Worm (Caenorhabditis elegans) whole organism, early embryonic: Measurements from ENCODE around the gene C56G3.2.
A peak's percentile ranks its signal among the peaks of the same experiment; 100 is the strongest.

Source experiments
- B0310.2 ChIP-seq: sonication (generic microtip); optimal IDR thresholded peaks from 2 replicates; lab custom pipeline; 2016; ENCODE audit warnings: mild to moderate bottlenecking, missing genetic modification characterization, missing compliant biosample characterization
- F13C5.2 ChIP-seq: sonication (generic microtip); optimal IDR thresholded peaks from 2 replicates; lab custom pipeline; 2017; ENCODE audit warnings: mild to moderate bottlenecking, missing genetic modification characterization, inconsistent platforms, missing compliant biosample characterization
- aly-1 ChIP-seq: sonication (generic microtip); optimal IDR thresholded peaks from 2 replicates; lab custom pipeline; 2016; ENCODE audit warnings: missing genetic modification characterization, missing compliant biosample characterization
- ama-1 ChIP-seq: fragments of 150-350 bp; optimal IDR thresholded peaks from 2 replicates; lab custom pipeline; 2014
- ceh-13 ChIP-seq: fragments of 200-800 bp; sonication (Bioruptor generic); optimal IDR thresholded peaks from 2 replicates; lab custom pipeline; 2018; ENCODE audit warnings: mild to moderate bottlenecking, missing genetic modification characterization, missing compliant biosample characterization
- ceh-36 ChIP-seq: sonication (generic microtip); optimal IDR thresholded peaks from 2 replicates; lab custom pipeline; 2016; ENCODE audit warnings: missing genetic modification characterization, inconsistent platforms, missing compliant biosample characterization
- ets-7 ChIP-seq: sonication (generic microtip); optimal IDR thresholded peaks from 2 replicates; lab custom pipeline; 2016; ENCODE audit warnings: missing genotype, missing genetic modification characterization, missing compliant biosample characterization
- flt-1 ChIP-seq: fragments of 200-800 bp; sonication (Bioruptor generic); IDR thresholded peaks from 2 replicates; pipeline ENCODE4 v1.3.6; 2022; ENCODE audit warnings: missing genetic modification characterization, missing compliant biosample characterization
- hmbx-1 ChIP-seq: sonication (generic microtip); optimal IDR thresholded peaks from 2 replicates; lab custom pipeline; 2016; ENCODE audit warnings: mild to moderate bottlenecking, missing genetic modification characterization, missing compliant biosample characterization
- hmg-4 ChIP-seq: fragments of 200-800 bp; sonication (Bioruptor generic); optimal IDR thresholded peaks from 2 replicates; lab custom pipeline; 2018; ENCODE audit warnings: mild to moderate bottlenecking, missing genetic modification characterization, missing compliant biosample characterization
- hnd-1 ChIP-seq: sonication (generic microtip); optimal IDR thresholded peaks from 2 replicates; lab custom pipeline; 2016; ENCODE audit warnings: missing genetic modification characterization, missing compliant biosample characterization
- pes-1 ChIP-seq: fragments of 200-800 bp; sonication (Bioruptor generic); IDR thresholded peaks from 2 replicates; pipeline ENCODE4 v1.3.6; 2022; ENCODE audit warnings: missing genetic modification reagents, missing genetic modification characterization, missing compliant biosample characterization
- scrt-1 ChIP-seq: fragments of 200-800 bp; sonication (Bioruptor generic); IDR thresholded peaks from 2 replicates; pipeline ENCODE4 v1.3.6; 2022; ENCODE audit warnings: missing genetic modification characterization, missing compliant biosample characterization
- sea-1 ChIP-seq: fragments of 200-800 bp; sonication (Bioruptor generic); conservative IDR thresholded peaks from 2 replicates; pipeline ENCODE4 v1.3.6; 2022; ENCODE audit warnings: missing genetic modification characterization, missing compliant biosample characterization
- tbx-11 ChIP-seq: fragments of 200-800 bp; sonication (Bioruptor generic); IDR thresholded peaks from 2 replicates; pipeline ENCODE4 v1.3.6; 2022; ENCODE audit warnings: missing genetic modification characterization, missing compliant biosample characterization
- tbx-37 ChIP-seq: fragments of 200-800 bp; sonication (Bioruptor generic); conservative IDR thresholded peaks from 2 replicates; pipeline ENCODE4 v1.3.6; 2022; ENCODE audit warnings: missing genetic modification reagents, missing genetic modification characterization, missing compliant biosample characterization
- tra-4 ChIP-seq: sonication (generic microtip); optimal IDR thresholded peaks from 2 replicates; lab custom pipeline; 2017; ENCODE audit warnings: missing genetic modification characterization, missing compliant biosample characterization

Gene C56G3.2

ce11 chrX:7326967-7327651 lies 38.3 kb upstream of the C56G3.2 start, which contains the start of gene sng-1:
Gene sng-1 (plus strand): TSS chrX:7327601.
- no peak for TF ChIP-seq scrt-1 (GFP tag; lab: Robert Waterston, UW)

ce11 chrX:7328065-7328564 lies 37.3 kb upstream of the C56G3.2 start:
- TF ChIP-seq B0310.2 (tag; lab: Kevin White, UChicago) (no peak), ceh-36 (tag; lab: Kevin White, UChicago) (no peak), tra-4 (tag; lab: Kevin White, UChicago) (no peak)

ce11 chrX:7329601-7330000 lies 35.8 kb upstream of the C56G3.2 start, which contains the start of gene ttr-59:
Gene ttr-59 (plus strand): TSS chrX:7329818.
- TF ChIP-seq hnd-1 (tag; lab: Kevin White, UChicago) (no peak), scrt-1 (GFP tag; lab: Robert Waterston, UW) (no peak)

ce11 chrX:7330685-7331196 lies 34.6 kb upstream of the C56G3.2 start, which contains the start of gene ttr-30:
Gene ttr-30 (plus strand): TSS chrX:7330949.
- TF ChIP-seq pes-1 (GFP tag; lab: Robert Waterston, UW) (no peak), ets-7 (tag; lab: Kevin White, UChicago) (no peak), tbx-37 (GFP tag; lab: Robert Waterston, UW) (no peak), sea-1 (no peak), B0310.2 (tag; lab: Kevin White, UChicago) (no peak), aly-1 (tag; lab: Kevin White, UChicago) (no peak), hmbx-1 (tag; lab: Kevin White, UChicago) (no peak), flt-1 (GFP tag; lab: Robert Waterston, UW) (no peak), hnd-1 (tag; lab: Kevin White, UChicago) (no peak), F13C5.2 (tag; lab: Kevin White, UChicago) (no peak)

ce11 chrX:7334302-7334724 lies 31.1 kb upstream of the C56G3.2 start, which contains the start of gene epg-7:
Gene epg-7 (plus strand): TSS chrX:7334714.
- TF ChIP-seq hmg-4 (GFP tag; lab: Kevin White, UChicago): peak; percentile 78
- TF ChIP-seq F13C5.2 (tag; lab: Kevin White, UChicago): peak; percentile 42
- TF ChIP-seq sea-1: no peak

- TF ChIP-seq ama-1 (lab: Kevin White, UChicago) (peak; percentile 53), scrt-1 (GFP tag; lab: Robert Waterston, UW) (no peak), ets-7 (tag; lab: Kevin White, UChicago) (no peak), B0310.2 (tag; lab: Kevin White, UChicago) (no peak), hmg-4 (GFP tag; lab: Kevin White, UChicago) (peak; percentile 12)
Observed at ce11 chrX:7340394-7340793, 25.0 kb upstream of the C56G3.2 start.

ce11 chrX:7340915-7341559 lies 24.3 kb upstream of the C56G3.2 start, which contains the start of gene C07D8.6:
Gene C07D8.6 (plus strand): TSS chrX:7341509.
- no peak for TF ChIP-seq hmg-4 (GFP tag; lab: Kevin White, UChicago)
- no peak for TF ChIP-seq ceh-36 (tag; lab: Kevin White, UChicago)
- TF ChIP-seq ets-7 (tag; lab: Kevin White, UChicago): no peak
- TF ChIP-seq hmbx-1 (tag; lab: Kevin White, UChicago): no peak
- TF ChIP-seq flt-1 (GFP tag; lab: Robert Waterston, UW): no peak
- TF ChIP-seq tbx-11 (GFP tag; lab: Robert Waterston, UW): no peak
- no peak for TF ChIP-seq tbx-37 (GFP tag; lab: Robert Waterston, UW)

- TF ChIP-seq ceh-36 (tag; lab: Kevin White, UChicago) (no peak), tbx-11 (GFP tag; lab: Robert Waterston, UW) (no peak), hmg-4 (GFP tag; lab: Kevin White, UChicago) (no peak), sea-1 (no peak), hmbx-1 (tag; lab: Kevin White, UChicago) (no peak), F13C5.2 (tag; lab: Kevin White, UChicago) (no peak), aly-1 (tag; lab: Kevin White, UChicago) (no peak), tbx-37 (GFP tag; lab: Robert Waterston, UW) (no peak), hnd-1 (tag; lab: Kevin White, UChicago) (no peak), ama-1 (lab: Kevin White, UChicago) (no peak), tra-4 (tag; lab: Kevin White, UChicago) (no peak), ets-7 (tag; lab: Kevin White, UChicago) (no peak), ceh-13 (GFP tag; lab: Kevin White, UChicago) (no peak), flt-1 (GFP tag; lab: Robert Waterston, UW) (no peak), B0310.2 (tag; lab: Kevin White, UChicago) (no peak), pes-1 (GFP tag; lab: Robert Waterston, UW) (no peak), scrt-1 (GFP tag; lab: Robert Waterston, UW) (no peak)
Observed at ce11 chrX:7343218-7343617, 22.1 kb upstream of the C56G3.2 start.
